Fruit fly (Drosophila melanogaster): Measurements from ENCODE around the gene Tcs5.

Gene Tcs5

DNA sequence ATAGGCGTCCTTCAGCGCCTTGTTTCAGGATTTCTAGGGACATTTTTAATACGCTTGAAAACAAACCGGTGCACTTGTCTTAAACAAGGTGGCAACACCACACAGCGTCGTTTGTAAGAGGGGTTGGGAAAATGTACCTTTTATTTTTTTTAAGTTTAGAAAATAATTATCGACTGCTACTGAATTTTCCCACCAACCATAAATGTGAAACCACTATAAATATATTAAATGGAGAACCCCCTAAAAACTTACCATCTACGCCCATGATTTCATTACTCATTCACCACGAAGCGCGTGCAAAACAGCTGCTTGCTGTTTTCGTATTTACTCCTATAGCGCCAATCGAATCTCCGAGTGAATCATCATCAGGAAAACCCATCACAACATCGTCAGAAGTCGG lies at the start of gene Tcs5, which contains the start of gene CHMP2B:
TSS of gene Tcs5 (minus strand) at position 84 of the 400 bp plus-strand sequence.
TSS of gene CHMP2B (plus strand) at position 308 of the 400 bp plus-strand sequence.
- TF ChIP-seq br (GFP tag; optimal IDR thresholded peaks at IDR 0.05) (peak; percentile 100), tai (GFP tag; optimal IDR thresholded peaks at IDR 0.05) (no peak), sv (GFP tag; optimal IDR thresholded peaks at IDR 0.05) (peak; percentile 100), Hr83 (GFP tag; optimal IDR thresholded peaks at IDR 0.05; ENCODE audit: poor library complexity, severe bottlenecking) (peak; percentile 100), Hr78 (GFP tag; optimal IDR thresholded peaks at IDR 0.05) (no peak), brk (GFP tag; optimal IDR thresholded peaks at IDR 0.05) (no peak), Myc (optimal IDR thresholded peaks at IDR 0.05) (peak; percentile 59), fru (GFP tag; optimal IDR thresholded peaks at IDR 0.05) (peak; percentile 100), CG32264 (GFP tag; optimal IDR thresholded peaks at IDR 0.05) (peak; percentile 99), ey (GFP tag; optimal IDR thresholded peaks at IDR 0.05) (peak; percentile 100), woc (GFP tag; optimal IDR thresholded peaks at IDR 0.05) (peak; percentile 96), Hnf4 (GFP tag; optimal IDR thresholded peaks at IDR 0.05) (peak; percentile 100), pan (optimal IDR thresholded peaks at IDR 0.05) (no peak), dl (GFP tag; optimal IDR thresholded peaks at IDR 0.05; ENCODE audit: insufficient read depth in 1 of 2, partially characterized antibody in 2 of 2) (no peak), GATAd (GFP tag; optimal IDR thresholded peaks at IDR 0.05) (peak; percentile 100), Dif (GFP tag; optimal IDR thresholded peaks at IDR 0.05; ENCODE audit: partially characterized antibody) (no peak), OdsH (GFP tag; optimal IDR thresholded peaks at IDR 0.05) (peak; percentile 100), h (GFP tag; optimal IDR thresholded peaks at IDR 0.05) (peak; percentile 100), Vsx2 (GFP tag; optimal IDR thresholded peaks at IDR 0.05; ENCODE audit: partially characterized antibody) (no peak), N (GFP tag; optimal IDR thresholded peaks at IDR 0.05) (no peak), jim (GFP tag; optimal IDR thresholded peaks at IDR 0.05) (peak; percentile 95), dsf (GFP tag; optimal IDR thresholded peaks at IDR 0.05; ENCODE audit: borderline replicate concordance) (peak; percentile 98), CrebA (GFP tag; optimal IDR thresholded peaks at IDR 0.05; ENCODE audit: borderline replicate concordance) (no peak), lola (GFP tag; optimal IDR thresholded peaks at IDR 0.05) (no peak), CG9705 (GFP tag; optimal IDR thresholded peaks at IDR 0.05) (peak; percentile 100), psq (GFP tag; optimal IDR thresholded peaks at IDR 0.05) (peak; percentile 99), dmrt93B (GFP tag; optimal IDR thresholded peaks at IDR 0.05) (peak; percentile 100), sage (GFP tag; optimal IDR thresholded peaks at IDR 0.05) (peak; percentile 99), Jra (GFP tag; optimal IDR thresholded peaks at IDR 0.05) (peak; percentile 99), HLH106 (tag; optimal IDR thresholded peaks at IDR 0.05) (peak; percentile 100), usp (GFP tag; optimal IDR thresholded peaks at IDR 0.05) (no peak), foxo (GFP tag; optimal IDR thresholded peaks at IDR 0.05) (peak; percentile 98 to 100), Sp1 (GFP tag; optimal IDR thresholded peaks at IDR 0.05) (peak; percentile 100), rgr (GFP tag; optimal IDR thresholded peaks at IDR 0.05) (peak; percentile 100), Mio (GFP tag; optimal IDR thresholded peaks at IDR 0.05) (peak; percentile 96), Dfd (GFP tag; optimal IDR thresholded peaks at IDR 0.05) (no peak), Abd-B (GFP tag; optimal IDR thresholded peaks at IDR 0.05) (no peak), Rel (GFP tag; optimal IDR thresholded peaks at IDR 0.05) (peak; percentile 97), Rel (tag; optimal IDR thresholded peaks at IDR 0.05) (peak; percentile 93)

DNA sequence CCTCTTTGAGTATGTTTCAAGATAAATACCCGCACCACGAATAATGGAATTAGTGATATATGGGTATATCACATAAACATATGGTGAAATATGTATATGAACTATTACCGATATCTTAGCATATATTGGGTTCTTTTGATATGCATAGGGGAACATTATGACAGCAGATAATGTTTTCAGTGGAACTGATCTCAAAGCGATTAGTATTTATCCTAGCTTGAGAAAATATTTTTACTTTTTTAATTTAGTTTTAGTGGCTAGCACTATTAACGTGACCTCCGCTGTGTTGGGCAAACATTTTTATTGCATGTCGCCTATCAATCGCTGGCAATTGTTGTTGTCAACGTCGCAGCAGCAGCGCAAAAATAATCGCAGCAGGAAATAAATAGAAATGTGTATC lies 49.2 kb upstream of the Tcs5 start:
- TF ChIP-seq CG9705 (GFP tag; optimal IDR thresholded peaks at IDR 0.05) (no peak), Hnf4 (GFP tag; optimal IDR thresholded peaks at IDR 0.05) (no peak), h (GFP tag; optimal IDR thresholded peaks at IDR 0.05) (peak; percentile 34), sage (GFP tag; optimal IDR thresholded peaks at IDR 0.05) (no peak), HLH106 (tag; optimal IDR thresholded peaks at IDR 0.05) (peak; percentile 14), psq (GFP tag; optimal IDR thresholded peaks at IDR 0.05) (peak; percentile 18), rgr (GFP tag; optimal IDR thresholded peaks at IDR 0.05) (peak; percentile 42), foxo (GFP tag; optimal IDR thresholded peaks at IDR 0.05) (peak in 1 of 2 experiments; percentile 35), tai (GFP tag; optimal IDR thresholded peaks at IDR 0.05) (no peak), Rel (GFP tag; optimal IDR thresholded peaks at IDR 0.05) (no peak), Rel (tag; optimal IDR thresholded peaks at IDR 0.05) (no peak), br (GFP tag; optimal IDR thresholded peaks at IDR 0.05) (no peak), lola (GFP tag; optimal IDR thresholded peaks at IDR 0.05) (no peak), N (GFP tag; optimal IDR thresholded peaks at IDR 0.05) (no peak), woc (GFP tag; optimal IDR thresholded peaks at IDR 0.05) (no peak), fru (GFP tag; optimal IDR thresholded peaks at IDR 0.05) (no peak), ey (GFP tag; optimal IDR thresholded peaks at IDR 0.05) (peak; percentile 18)
